Fruit fly (Drosophila melanogaster): ENCODE data around the gene Dred.

dm6 chr3L:19494954-19495353 is 49.1 kb downstream of the Dred start:
- TF ChIP-seq usp (GFP tag; optimal IDR thresholded peaks at IDR 0.05) (no peak), psq (optimal IDR thresholded peaks at IDR 0.05) (no peak), EcR (GFP tag; optimal IDR thresholded peaks at IDR 0.05) (no peak), CG8478 (optimal IDR thresholded peaks at IDR 0.05) (no peak), Dll (optimal IDR thresholded peaks at IDR 0.05) (no peak)
